Fruit fly (Drosophila melanogaster) whole organism, embryonic: ENCODE results near the gene Hydr2.

ENCODE experiments used
- Adf1 ChIP-seq: fragments of 200-800 bp; sonication (Bioruptor generic); IDR thresholded peaks from 2 replicates; pipeline ENCODE4 v1.3.6; 2022; ENCODE audit warnings: missing biosample characterization, missing genetic modification characterization
- Asciz ChIP-seq: fragments of 200-800 bp; sonication (Bioruptor generic); optimal IDR thresholded peaks from 2 replicates; lab custom pipeline; 2017; ENCODE audit warnings: missing biosample characterization, mild to moderate bottlenecking, missing genetic modification characterization, missing genetic modification reagents
- BEAF-32 ChIP-seq: fragments of 200-800 bp; sonication (Bioruptor generic); optimal IDR thresholded peaks from 3 replicates; lab custom pipeline; 2017; ENCODE audit warnings: missing biosample characterization, missing genetic modification characterization, mild to moderate bottlenecking, moderate library complexity, missing genetic modification reagents
- Blimp-1 ChIP-seq: fragments of 200-800 bp; sonication (Bioruptor generic); optimal IDR thresholded peaks from 3 replicates; lab custom pipeline; 2018; ENCODE audit warnings: missing biosample characterization, missing genetic modification characterization, mild to moderate bottlenecking, moderate library complexity, missing genetic modification reagents
- CG10959 ChIP-seq: fragments of 200-800 bp; sonication (Bioruptor generic); IDR thresholded peaks from 2 replicates; pipeline ENCODE4 v1.3.6; 2022; ENCODE audit warnings: missing biosample characterization, missing genetic modification characterization
- CG13424 ChIP-seq: fragments of 200-800 bp; sonication (Bioruptor generic); optimal IDR thresholded peaks from 2 replicates; lab custom pipeline; 2019; ENCODE audit warnings: missing biosample characterization, mild to moderate bottlenecking, missing genetic modification characterization, moderate library complexity
- CG18011 ChIP-seq: fragments of 200-800 bp; sonication (Bioruptor generic); optimal IDR thresholded peaks from 2 replicates; lab custom pipeline; 2017; ENCODE audit warnings: missing biosample characterization, missing genetic modification characterization, mild to moderate bottlenecking, moderate library complexity, missing genotype
- CG18262 ChIP-seq: fragments of 200-800 bp; optimal IDR thresholded peaks from 3 replicates; lab custom pipeline; 2019; ENCODE audit warnings: missing biosample characterization, mild to moderate bottlenecking, missing genetic modification characterization, moderate library complexity
- CG18476 ChIP-seq: fragments of 200-800 bp; sonication (Bioruptor generic); optimal IDR thresholded peaks from 2 replicates; lab custom pipeline; 2016; ENCODE audit warnings: missing biosample characterization, mild to moderate bottlenecking, missing genetic modification characterization
- CG30431 ChIP-seq: fragments of 200-800 bp; sonication (Bioruptor generic); optimal IDR thresholded peaks from 2 replicates; lab custom pipeline; 2017; ENCODE audit warnings: missing biosample characterization, missing genetic modification characterization
- CG33213 ChIP-seq: fragments of 200-800 bp; sonication (Bioruptor generic); optimal IDR thresholded peaks from 3 replicates; lab custom pipeline; 2016; ENCODE audit warnings: missing biosample characterization, missing genetic modification characterization
- CG34422 ChIP-seq: fragments of 200-800 bp; sonication (Bioruptor generic); IDR thresholded peaks from 3 replicates; pipeline ENCODE4 v1.3.6; 2022; ENCODE audit warnings: missing biosample characterization, missing genetic modification characterization
- CG43689 ChIP-seq: fragments of 200-800 bp; sonication (Bioruptor generic); IDR thresholded peaks from 2 replicates; pipeline ENCODE4 v1.3.6; 2022; ENCODE audit warnings: missing biosample characterization, missing genetic modification characterization
- CG6765 ChIP-seq: fragments of 200-800 bp; sonication (Bioruptor generic); optimal IDR thresholded peaks from 3 replicates; lab custom pipeline; 2017; ENCODE audit warnings: missing biosample characterization, mild to moderate bottlenecking, missing genetic modification characterization
- CG6791 ChIP-seq: fragments of 200-800 bp; sonication (Bioruptor generic); IDR thresholded peaks from 3 replicates; pipeline ENCODE4 v1.3.6; 2022; ENCODE audit warnings: missing biosample characterization, missing genetic modification characterization; ENCODE audit not compliant: partially characterized antibody
- CG7271 ChIP-seq: fragments of 200-800 bp; sonication (Bioruptor generic); optimal IDR thresholded peaks from 2 replicates; lab custom pipeline; 2018; ENCODE audit warnings: missing biosample characterization, mild to moderate bottlenecking, missing genetic modification characterization, moderate library complexity
- CG9609 ChIP-seq: fragments of 200-800 bp; sonication (Bioruptor generic); optimal IDR thresholded peaks from 3 replicates; lab custom pipeline; 2016; ENCODE audit warnings: missing biosample characterization, missing genetic modification characterization
- CoRest ChIP-seq: fragments of 200-800 bp; sonication (Bioruptor generic); optimal IDR thresholded peaks from 3 replicates; lab custom pipeline; 2018; ENCODE audit warnings: missing biosample characterization, mild to moderate bottlenecking, missing genetic modification characterization, moderate library complexity
- Gug ChIP-seq: fragments of 200-800 bp; sonication (Bioruptor generic); IDR thresholded peaks from 4 replicates; pipeline ENCODE4 v1.3.6; 2022; ENCODE audit warnings: missing biosample characterization, missing genetic modification characterization
- HmgZ ChIP-seq: fragments of 200-800 bp; sonication (Bioruptor generic); optimal IDR thresholded peaks from 2 replicates; lab custom pipeline; 2018; ENCODE audit warnings: missing biosample characterization, mild to moderate bottlenecking, missing genetic modification characterization
- Hr51 ChIP-seq, 2 experiments: fragments of 200-800 bp; sonication (Bioruptor generic); optimal IDR thresholded peaks; 2 replicates in 1 of 2; 3 replicates in 1 of 2; lab custom pipeline; 2016 to 2018; ENCODE audit warnings: missing biosample characterization in 2 of 2, missing genetic modification characterization in 2 of 2, mild to moderate bottlenecking in 1 of 2, moderate library complexity in 1 of 2
- Hsf ChIP-seq: fragments of 200-800 bp; sonication (Bioruptor generic); optimal IDR thresholded peaks from 3 replicates; lab custom pipeline; 2016; ENCODE audit warnings: missing biosample characterization, missing genetic modification characterization
- Kr ChIP-seq: fragments of 200-800 bp; sonication (Bioruptor generic); optimal IDR thresholded peaks from 2 replicates; lab custom pipeline; 2017; ENCODE audit warnings: missing biosample characterization, mild to moderate bottlenecking, missing genetic modification characterization
- MTF-1 ChIP-seq: fragments of 200-800 bp; sonication (Bioruptor generic); optimal IDR thresholded peaks from 2 replicates; lab custom pipeline; 2018; ENCODE audit warnings: missing biosample characterization, mild to moderate bottlenecking, missing genetic modification characterization, borderline replicate concordance
- Myb ChIP-seq: fragments of 200-800 bp; sonication (Bioruptor generic); optimal IDR thresholded peaks from 2 replicates; lab custom pipeline; 2016; ENCODE audit warnings: missing biosample characterization, missing genetic modification characterization
- NK7.1 ChIP-seq: fragments of 200-800 bp; sonication (Bioruptor generic); optimal IDR thresholded peaks from 3 replicates; lab custom pipeline; 2016; ENCODE audit warnings: missing biosample characterization, missing genetic modification characterization
- Opbp ChIP-seq: fragments of 200-800 bp; sonication (Bioruptor generic); IDR thresholded peaks from 3 replicates; pipeline ENCODE4 v1.3.6; 2022; ENCODE audit warnings: missing biosample characterization, missing genetic modification characterization; ENCODE audit not compliant: partially characterized antibody
- Rfx ChIP-seq: fragments of 200-800 bp; sonication (Bioruptor generic); IDR thresholded peaks from 2 replicates; pipeline ENCODE4 v1.3.6; 2022; ENCODE audit warnings: missing biosample characterization, missing genetic modification characterization
- Trl ChIP-seq, 3 experiments: fragments of >200 bp in 2 of 3; fragments of 200-800 bp in 1 of 3; sonication (Bioruptor generic) in 1 of 3; optimal IDR thresholded peaks; 2 replicates in 1 of 3; 3 replicates in 2 of 3; lab custom pipeline; 2016 to 2017; ENCODE audit warnings: missing biosample characterization in 1 of 3, missing genetic modification characterization in 1 of 3
- bab2 ChIP-seq: fragments of 200-800 bp; sonication (Bioruptor generic); optimal IDR thresholded peaks from 2 replicates; lab custom pipeline; 2016; ENCODE audit warnings: missing biosample characterization, missing genetic modification characterization
- chif ChIP-seq, 2 experiments: fragments of 200-800 bp; sonication (Bioruptor generic); optimal IDR thresholded peaks; 3 replicates each; lab custom pipeline; 2016; ENCODE audit warnings: missing biosample characterization in 2 of 2, missing genetic modification characterization in 2 of 2
- crc ChIP-seq: fragments of 200-800 bp; sonication (Bioruptor generic); optimal IDR thresholded peaks from 2 replicates; lab custom pipeline; 2016; ENCODE audit warnings: missing biosample characterization, missing genetic modification characterization
- danr ChIP-seq: fragments of 200-800 bp; sonication (Bioruptor generic); IDR thresholded peaks from 2 replicates; pipeline ENCODE4 v1.3.6; 2022; ENCODE audit warnings: missing biosample characterization, missing genetic modification characterization
- dm ChIP-seq: fragments of 200-800 bp; sonication (Bioruptor generic); optimal IDR thresholded peaks from 3 replicates; lab custom pipeline; 2016; ENCODE audit warnings: missing biosample characterization, missing genetic modification characterization
- dmrt99B ChIP-seq: fragments of 200-800 bp; sonication (Bioruptor generic); optimal IDR thresholded peaks from 2 replicates; lab custom pipeline; 2018; ENCODE audit warnings: missing biosample characterization, mild to moderate bottlenecking, missing genetic modification characterization, moderate library complexity
- dysf ChIP-seq: fragments of 200-800 bp; sonication (Bioruptor generic); IDR thresholded peaks from 3 replicates; pipeline ENCODE4 v1.3.6; 2022; ENCODE audit warnings: missing biosample characterization, missing genetic modification characterization
- exex ChIP-seq: fragments of 200-800 bp; sonication (Bioruptor generic); optimal IDR thresholded peaks from 4 replicates; lab custom pipeline; 2018; ENCODE audit warnings: missing biosample characterization, mild to moderate bottlenecking, missing genetic modification characterization, moderate library complexity
- jumu ChIP-seq: fragments of 200-800 bp; sonication (Bioruptor generic); optimal IDR thresholded peaks from 3 replicates; lab custom pipeline; 2016; ENCODE audit warnings: missing biosample characterization, missing genetic modification characterization
- nau ChIP-seq: fragments of 200-800 bp; sonication (Bioruptor generic); optimal IDR thresholded peaks from 3 replicates; lab custom pipeline; 2017; ENCODE audit warnings: missing biosample characterization, mild to moderate bottlenecking, missing genetic modification characterization, missing genetic modification reagents
- nmo ChIP-seq: fragments of 200-800 bp; sonication (Bioruptor generic); optimal IDR thresholded peaks from 2 replicates; lab custom pipeline; 2018; ENCODE audit warnings: missing biosample characterization, mild to moderate bottlenecking, missing genetic modification characterization, moderate library complexity
- pzg ChIP-seq: fragments of 200-800 bp; sonication (Bioruptor generic); optimal IDR thresholded peaks from 3 replicates; lab custom pipeline; 2018; ENCODE audit warnings: missing biosample characterization, mild to moderate bottlenecking, missing genetic modification characterization, moderate library complexity
- sd ChIP-seq: fragments of 200-800 bp; sonication (Bioruptor generic); optimal IDR thresholded peaks from 3 replicates; lab custom pipeline; 2018; ENCODE audit warnings: missing biosample characterization, mild to moderate bottlenecking, missing genetic modification characterization, moderate library complexity
- sens-2 ChIP-seq: fragments of 200-800 bp; sonication (Bioruptor generic); IDR thresholded peaks from 2 replicates; pipeline ENCODE4 v1.3.6; 2022; ENCODE audit warnings: missing biosample characterization, missing genetic modification characterization
- sima ChIP-seq: fragments of 200-800 bp; sonication (Bioruptor generic); optimal IDR thresholded peaks from 2 replicates; lab custom pipeline; 2016; ENCODE audit warnings: missing biosample characterization, missing genetic modification characterization
- slou ChIP-seq: fragments of 200-800 bp; sonication (Bioruptor generic); optimal IDR thresholded peaks from 3 replicates; lab custom pipeline; 2016; ENCODE audit warnings: missing biosample characterization, missing genetic modification characterization
- so ChIP-seq: fragments of 200-800 bp; sonication (Bioruptor generic); IDR thresholded peaks from 3 replicates; pipeline ENCODE4 v1.3.6; 2022; ENCODE audit warnings: missing biosample characterization, missing genetic modification characterization
- sug ChIP-seq: fragments of 200-800 bp; optimal IDR thresholded peaks from 2 replicates; lab custom pipeline; 2019; ENCODE audit warnings: missing biosample characterization, mild to moderate bottlenecking, missing genetic modification characterization, moderate library complexity

The Hydr2 gene

DNA sequence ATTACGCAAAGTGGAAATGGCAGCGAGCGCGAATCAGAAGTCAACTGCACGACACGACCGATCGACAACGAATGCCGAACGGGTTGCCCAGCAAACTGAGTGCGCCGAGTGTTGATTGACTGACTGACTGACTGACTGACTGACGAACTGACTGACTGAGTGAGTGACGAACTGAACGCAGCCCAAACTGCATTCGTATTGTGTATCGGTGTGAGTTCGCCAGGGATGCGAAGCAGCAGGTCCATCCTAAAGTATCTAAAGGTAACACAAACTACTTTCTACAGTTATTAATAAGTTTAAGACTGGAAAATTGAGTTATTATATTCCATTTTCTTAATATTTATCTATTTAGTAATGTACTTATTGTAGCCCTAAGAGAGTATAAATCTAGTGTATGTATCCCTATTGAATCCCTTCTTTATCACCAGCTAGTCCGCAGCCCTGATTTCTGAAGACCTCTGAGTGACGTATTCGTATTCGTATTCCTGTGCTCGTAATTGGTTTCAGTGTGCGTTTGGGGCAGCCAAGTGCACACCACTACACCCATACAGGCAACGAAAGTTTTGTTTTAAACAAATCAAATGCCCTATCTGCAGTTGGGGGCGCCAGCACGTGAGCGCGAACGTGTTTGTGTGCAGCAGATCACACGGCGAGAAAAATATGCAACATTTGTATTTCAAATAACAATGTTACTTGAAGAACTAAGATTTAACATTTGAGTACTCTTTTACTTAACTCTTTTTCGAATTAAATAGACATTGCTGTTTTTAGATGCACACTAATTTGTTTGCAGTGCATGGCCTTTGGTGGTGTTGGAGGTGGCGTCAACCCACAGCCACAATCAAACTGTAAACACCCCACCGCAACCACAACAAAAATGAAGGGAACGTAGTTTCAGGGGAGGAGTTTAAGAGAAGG lies 10.5 kb upstream of the Hydr2 start (continued):
- peak; percentile 95 for TF ChIP-seq Hsf
- TF ChIP-seq Trl (optimal IDR thresholded peaks at IDR 0.05; lab: Kevin White, UChicago), result no peak
- TF ChIP-seq Trl (GFP tag; optimal IDR thresholded peaks at IDR 0.05; lab: Kevin White, UChicago), result peak; percentile 94
- TF ChIP-seq nmo, result peak; percentile 96
- TF ChIP-seq Blimp-1, result peak; percentile 96
- peak; percentile 88 for TF ChIP-seq danr (GFP tag; lab: Robert Waterston, UW)
- TF ChIP-seq CG43689 (GFP tag; lab: Robert Waterston, UW), result peak; percentile 91
- peak; percentile 23; the same call in 1 of the 2 replicates for TF ChIP-seq Adf1 (GFP tag; lab: Robert Waterston, UW)
- peak; percentile 87 for TF ChIP-seq sug (tag; lab: Kevin White, UChicago)
- peak; percentile 53 for TF ChIP-seq exex (tag; lab: Kevin White, UChicago)
- peak; percentile 85 for TF ChIP-seq MTF-1 (GFP tag; lab: Kevin White, UChicago)
- peak; percentile 91 for TF ChIP-seq nau
- no peak for TF ChIP-seq Opbp
- TF ChIP-seq chif (GFP tag; optimal IDR thresholded peaks at IDR 0.05; lab: Kevin White, UChicago), result peak; percentile 97 to 98
- TF ChIP-seq pzg, result no peak
- peak; percentile 85 for TF ChIP-seq HmgZ (tag; lab: Kevin White, UChicago)
- peak; percentile 89 for TF ChIP-seq dm (GFP tag; lab: Kevin White, UChicago)
- TF ChIP-seq CG10959 (GFP tag; lab: Robert Waterston, UW), result peak; percentile 94
- peak; percentile 91 for TF ChIP-seq crc (GFP tag; lab: Kevin White, UChicago)
- TF ChIP-seq BEAF-32 (GFP tag; lab: Kevin White, UChicago), result no peak
- peak; percentile 23 for TF ChIP-seq CG7271 (tag; lab: Kevin White, UChicago)
- TF ChIP-seq CG30431 (GFP tag; lab: Kevin White, UChicago), result peak; percentile 84
- TF ChIP-seq CG18476, result peak; percentile 90
- TF ChIP-seq CG9609, result peak; percentile 97
- TF ChIP-seq Kr (GFP tag; lab: Kevin White, UChicago), result no peak
- peak; percentile 76 for TF ChIP-seq Myb (GFP tag; lab: Kevin White, UChicago)
- TF ChIP-seq sima (GFP tag; lab: Kevin White, UChicago), result peak; percentile 89
- TF ChIP-seq slou (GFP tag; lab: Kevin White, UChicago), result peak; percentile 55
- peak; percentile 96 for TF ChIP-seq CG18262 (tag; lab: Kevin White, UChicago)
- no peak for TF ChIP-seq CG6791 (GFP tag; lab: Robert Waterston, UW)
- TF ChIP-seq dysf (GFP tag; lab: Robert Waterston, UW), result peak; percentile 95
- peak; percentile 87 for TF ChIP-seq NK7.1 (GFP tag; lab: Kevin White, UChicago)
- TF ChIP-seq Gug, result peak; percentile 89
- peak; percentile 96 for TF ChIP-seq bab2 (GFP tag; lab: Kevin White, UChicago)
- peak; percentile 93 for TF ChIP-seq sens-2 (GFP tag; lab: Robert Waterston, UW)
- TF ChIP-seq CG13424 (tag; lab: Kevin White, UChicago), result peak; percentile 96
- TF ChIP-seq CG33213 (GFP tag; lab: Kevin White, UChicago), result peak; percentile 96
- peak; percentile 82 for TF ChIP-seq Rfx (GFP tag; lab: Robert Waterston, UW)
- peak; percentile 91 for TF ChIP-seq Asciz
- peak; percentile 86 to 90 for TF ChIP-seq Hr51 (GFP tag; optimal IDR thresholded peaks at IDR 0.05; lab: Kevin White, UChicago)
- TF ChIP-seq CG18011 (GFP tag; lab: Kevin White, UChicago), result peak; percentile 29
- peak; percentile 87 for TF ChIP-seq so
- peak; percentile 64 for TF ChIP-seq sd (tag; lab: Kevin White, UChicago)
- TF ChIP-seq dmrt99B (tag; lab: Kevin White, UChicago), result peak; percentile 96
- peak; percentile 16 for TF ChIP-seq CG6765 (GFP tag; lab: Kevin White, UChicago)
- TF ChIP-seq CoRest (tag; lab: Kevin White, UChicago), result peak; percentile 94
- peak; percentile 95 for TF ChIP-seq jumu (GFP tag; lab: Kevin White, UChicago)
- TF ChIP-seq CG34422 (GFP tag; lab: Robert Waterston, UW), result peak; percentile 95
